Worm (Caenorhabditis elegans) whole organism, L3 larva: Measurements from ENCODE around the gene hlh-4.

Experiments
- R02D3.7 ChIP-seq: fragments of 150-350 bp; optimal IDR thresholded peaks from 2 replicates; lab custom pipeline; 2014; ENCODE audit warnings: missing biosample characterization, missing genetic modification characterization
- ZK546.5 ChIP-seq: sonication (generic microtip); optimal IDR thresholded peaks from 2 replicates; lab custom pipeline; 2017; ENCODE audit warnings: missing biosample characterization, missing genetic modification characterization
- aly-2 ChIP-seq: fragments of 150-350 bp; optimal IDR thresholded peaks from 2 replicates; lab custom pipeline; 2014; ENCODE audit warnings: missing biosample characterization, missing genetic modification characterization
- ama-1 ChIP-seq: fragments of 150-350 bp; optimal IDR thresholded peaks from 2 replicates; lab custom pipeline; 2018
- ceh-16 ChIP-seq: sonication (generic microtip); optimal IDR thresholded peaks from 2 replicates; lab custom pipeline; 2017; ENCODE audit warnings: missing biosample characterization, missing genetic modification characterization
- ceh-28 ChIP-seq: fragments of 150-350 bp; optimal IDR thresholded peaks from 2 replicates; lab custom pipeline; 2014; ENCODE audit warnings: missing biosample characterization, missing genetic modification reagents, missing genetic modification characterization
- ceh-9 ChIP-seq: sonication (generic microtip); optimal IDR thresholded peaks from 2 replicates; lab custom pipeline; 2018; ENCODE audit warnings: missing biosample characterization, missing genetic modification characterization
- daf-12 ChIP-seq: fragments of 150-350 bp; optimal IDR thresholded peaks from 2 replicates; lab custom pipeline; 2014; ENCODE audit warnings: missing biosample characterization, missing genetic modification reagents, missing genetic modification characterization
- egl-27 ChIP-seq: sonication (generic microtip); optimal IDR thresholded peaks from 4 replicates; lab custom pipeline; 2017; ENCODE audit warnings: missing biosample characterization, missing genetic modification reagents, missing genetic modification characterization
- egl-5 ChIP-seq: fragments of 150-350 bp; optimal IDR thresholded peaks from 2 replicates; lab custom pipeline; 2017; ENCODE audit warnings: missing biosample characterization, missing genetic modification reagents, missing genetic modification characterization, inconsistent platforms
- elt-2 ChIP-seq: sonication (generic microtip); optimal IDR thresholded peaks from 2 replicates; lab custom pipeline; 2016; ENCODE audit warnings: missing genetic modification reagents, mild to moderate bottlenecking, missing genetic modification characterization, missing compliant biosample characterization
- elt-3 ChIP-seq, 3 experiments: fragments of 150-350 bp in 1 of 3; sonication (generic microtip) in 2 of 3; optimal IDR thresholded peaks; 2 replicates in 2 of 3; 4 replicates in 1 of 3; lab custom pipeline; 2014 to 2017; ENCODE audit warnings: missing biosample characterization in 3 of 3, missing genetic modification characterization in 3 of 3
- eor-1 ChIP-seq, 2 experiments: fragments of 150-350 bp; optimal IDR thresholded peaks; 2 replicates each; lab custom pipeline; 2014 to 2018; ENCODE audit warnings: missing biosample characterization in 2 of 2, missing genetic modification characterization in 2 of 2
- fkh-10 ChIP-seq: sonication (generic microtip); optimal IDR thresholded peaks from 2 replicates; lab custom pipeline; 2017; ENCODE audit warnings: missing biosample characterization, missing genetic modification reagents, missing genetic modification characterization
- fkh-2 ChIP-seq: fragments of 150-350 bp; optimal IDR thresholded peaks from 2 replicates; lab custom pipeline; 2014; ENCODE audit warnings: missing biosample characterization, missing genetic modification reagents, missing genetic modification characterization
- fos-1 ChIP-seq: fragments of 150-350 bp; optimal IDR thresholded peaks from 2 replicates; lab custom pipeline; 2014; ENCODE audit warnings: missing biosample characterization, missing genetic modification characterization
- hmg-11 ChIP-seq: sonication (generic microtip); optimal IDR thresholded peaks from 2 replicates; lab custom pipeline; 2016; ENCODE audit warnings: missing genetic modification characterization, missing compliant biosample characterization
- jun-1 ChIP-seq: fragments of 150-350 bp; optimal IDR thresholded peaks from 2 replicates; lab custom pipeline; 2014; ENCODE audit warnings: missing biosample characterization, missing genetic modification reagents, missing genetic modification characterization
- lin-15B ChIP-seq: fragments of 150-350 bp; optimal IDR thresholded peaks from 2 replicates; lab custom pipeline; 2014; ENCODE audit warnings: missing biosample characterization, missing genetic modification characterization
- lsy-12 ChIP-seq: sonication (generic microtip); optimal IDR thresholded peaks from 2 replicates; lab custom pipeline; 2016; ENCODE audit warnings: mild to moderate bottlenecking, missing genetic modification characterization, missing compliant biosample characterization
- mdl-1 ChIP-seq: fragments of 150-350 bp; optimal IDR thresholded peaks from 2 replicates; lab custom pipeline; 2014; ENCODE audit warnings: missing biosample characterization, missing genetic modification characterization
- mml-1 ChIP-seq: fragments of 150-350 bp; sonication (generic microtip); optimal IDR thresholded peaks from 3 replicates; lab custom pipeline; 2014; ENCODE audit warnings: missing biosample characterization, missing genetic modification characterization
- nfya-1 ChIP-seq: sonication (generic microtip); optimal IDR thresholded peaks from 2 replicates; lab custom pipeline; 2017; ENCODE audit warnings: missing genetic modification characterization, mild to moderate bottlenecking, missing compliant biosample characterization, antibody characterized with exemption, moderate library complexity; ENCODE audit not compliant: insufficient read depth
- nhr-11 ChIP-seq: fragments of 150-350 bp; optimal IDR thresholded peaks from 2 replicates; lab custom pipeline; 2014; ENCODE audit warnings: missing biosample characterization, missing genetic modification characterization
- nhr-23 ChIP-seq: fragments of 150-350 bp; optimal IDR thresholded peaks from 2 replicates; lab custom pipeline; 2014; ENCODE audit warnings: missing biosample characterization, missing genetic modification reagents, missing genetic modification characterization
- nhr-25 ChIP-seq: sonication (generic microtip); optimal IDR thresholded peaks from 2 replicates; lab custom pipeline; 2017; ENCODE audit warnings: missing biosample characterization, missing genetic modification characterization
- nhr-28 ChIP-seq: fragments of 150-350 bp; optimal IDR thresholded peaks from 2 replicates; lab custom pipeline; 2014; ENCODE audit warnings: missing biosample characterization, missing genetic modification characterization
- nhr-43 ChIP-seq: sonication (generic microtip); optimal IDR thresholded peaks from 2 replicates; lab custom pipeline; 2016; ENCODE audit warnings: mild to moderate bottlenecking, missing genetic modification characterization, missing compliant biosample characterization; ENCODE audit not compliant: poor library complexity, severe bottlenecking
- nhr-67 ChIP-seq: fragments of 150-350 bp; optimal IDR thresholded peaks from 2 replicates; lab custom pipeline; 2014; ENCODE audit warnings: missing biosample characterization, missing genetic modification characterization
- nhr-76 ChIP-seq: fragments of 150-350 bp; sonication (generic microtip); optimal IDR thresholded peaks from 5 replicates; lab custom pipeline; 2014; ENCODE audit warnings: missing biosample characterization, missing genetic modification characterization
- nhr-77 ChIP-seq: fragments of 150-350 bp; optimal IDR thresholded peaks from 2 replicates; lab custom pipeline; 2014; ENCODE audit warnings: missing biosample characterization, missing genetic modification characterization
- pha-4 ChIP-seq: fragments of 150-350 bp; optimal IDR thresholded peaks from 2 replicates; lab custom pipeline; 2014; ENCODE audit warnings: missing biosample characterization, missing genetic modification reagents, missing genetic modification characterization
- pqm-1 ChIP-seq: fragments of 150-350 bp; optimal IDR thresholded peaks from 2 replicates; lab custom pipeline; 2017; ENCODE audit warnings: missing biosample characterization, missing genetic modification characterization, inconsistent platforms
- sea-2 ChIP-seq: fragments of 150-350 bp; sonication (generic microtip); optimal IDR thresholded peaks from 4 replicates; lab custom pipeline; 2014; ENCODE audit warnings: missing biosample characterization, missing genetic modification reagents, missing genetic modification characterization
- skn-1 ChIP-seq: fragments of 150-350 bp; optimal IDR thresholded peaks from 2 replicates; lab custom pipeline; 2014; ENCODE audit warnings: missing biosample characterization, missing genetic modification characterization
- snpc-4 ChIP-seq: fragments of 150-350 bp; optimal IDR thresholded peaks from 2 replicates; lab custom pipeline; 2014; ENCODE audit warnings: missing biosample characterization, missing genetic modification characterization
- tbx-2 ChIP-seq: sonication (generic microtip); optimal IDR thresholded peaks from 2 replicates; lab custom pipeline; 2016; ENCODE audit warnings: mild to moderate bottlenecking, missing genetic modification characterization, missing compliant biosample characterization
- unc-39 ChIP-seq: sonication (generic microtip); optimal IDR thresholded peaks from 4 replicates; lab custom pipeline; 2017; ENCODE audit warnings: missing biosample characterization, missing genetic modification characterization
- unc-62 ChIP-seq: fragments of 150-350 bp; sonication (generic microtip); optimal IDR thresholded peaks from 4 replicates; lab custom pipeline; 2014; ENCODE audit warnings: missing biosample characterization, missing genetic modification reagents, missing genetic modification characterization
- zag-1 ChIP-seq: fragments of 150-350 bp; optimal IDR thresholded peaks from 2 replicates; lab custom pipeline; 2014; ENCODE audit warnings: missing biosample characterization, missing genetic modification characterization
- ztf-11 ChIP-seq: fragments of 150-350 bp; optimal IDR thresholded peaks from 2 replicates; lab custom pipeline; 2014; ENCODE audit warnings: missing biosample characterization, missing genetic modification characterization
- ztf-4 ChIP-seq: fragments of 150-350 bp; optimal IDR thresholded peaks from 2 replicates; lab custom pipeline; 2014; ENCODE audit warnings: missing biosample characterization, missing genetic modification characterization

Gene hlh-4

DNA sequence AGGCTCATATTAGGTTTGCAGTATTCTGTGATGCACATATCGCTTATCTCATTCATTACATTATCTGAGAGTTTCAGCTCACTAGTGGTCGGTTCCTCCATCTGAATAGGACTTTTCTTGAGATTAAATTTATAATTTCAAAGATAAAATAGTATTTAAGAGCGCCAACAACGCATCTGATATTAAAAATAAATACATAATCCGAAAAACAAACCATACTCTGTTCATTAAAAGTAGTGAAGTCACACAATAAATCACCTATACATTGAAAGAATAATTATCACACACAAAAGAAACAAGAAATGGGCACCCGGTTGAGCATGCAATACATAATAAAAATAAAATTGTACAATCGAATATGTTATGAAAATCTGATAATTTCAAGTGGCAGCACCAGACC lies 18.6 kb upstream of the hlh-4 start, which contains the start of gene vps-53:
Gene vps-53, minus strand, starts transcription at position 101 of the 400 bp plus-strand sequence.
- no peak for TF ChIP-seq hmg-11 (tag; lab: Kevin White, UChicago)
- no peak for TF ChIP-seq tbx-2 (tag; lab: Kevin White, UChicago)
- no peak for TF ChIP-seq sea-2 (GFP tag; lab: Kevin White, UChicago)
- no peak for TF ChIP-seq eor-1 (tag; optimal IDR thresholded peaks at IDR 0.05; lab: Kevin White, UChicago)
- no peak for TF ChIP-seq aly-2
- no peak for TF ChIP-seq unc-62
- no peak for TF ChIP-seq snpc-4 (tag; lab: Kevin White, UChicago)
- no peak for TF ChIP-seq egl-27 (tag; lab: Kevin White, UChicago)
- TF ChIP-seq nhr-11 (tag; lab: Kevin White, UChicago): no peak
- no peak for TF ChIP-seq ZK546.5 (tag; lab: Kevin White, UChicago)
- no peak for TF ChIP-seq nhr-25
- TF ChIP-seq nhr-77: no peak

DNA sequence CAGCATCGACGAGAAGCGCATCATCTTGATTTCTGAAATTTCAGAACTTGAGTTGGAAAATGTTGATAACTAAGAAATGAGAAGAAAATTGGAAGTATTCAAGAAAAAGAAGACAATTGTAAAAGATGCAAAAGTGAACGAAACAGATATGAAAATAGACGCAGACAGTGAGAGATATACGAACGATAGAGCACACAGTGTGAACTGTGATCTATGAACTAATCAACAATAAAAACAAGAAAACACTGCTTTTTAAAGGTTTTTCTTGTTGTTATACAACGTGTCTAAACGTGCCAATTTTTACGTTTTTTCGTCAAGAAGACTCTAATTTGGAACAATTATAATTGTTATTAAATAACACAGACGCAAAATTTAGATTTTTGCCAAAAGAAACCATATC lies 14.0 kb upstream of the hlh-4 start, which contains the start of gene ech-6:
Gene ech-6, minus strand, starts transcription at position 32 of the 400 bp plus-strand sequence.
- TF ChIP-seq nfya-1 (tag; lab: Kevin White, UChicago) (peak; percentile 20), pqm-1 (tag; lab: Kevin White, UChicago) (peak; percentile 35), nhr-43 (tag; lab: Kevin White, UChicago) (peak; percentile 70), unc-62 (no peak), sea-2 (GFP tag; lab: Kevin White, UChicago) (no peak), nhr-25 (no peak), ztf-4 (no peak), pha-4 (tag; lab: Kevin White, UChicago) (peak; percentile 65), snpc-4 (tag; lab: Kevin White, UChicago) (no peak), ZK546.5 (tag; lab: Kevin White, UChicago) (no peak), lsy-12 (peak; percentile 4), fos-1 (tag; lab: Kevin White, UChicago) (no peak), nhr-28 (tag; lab: Kevin White, UChicago) (no peak), ama-1 (lab: Kevin White, UChicago) (peak; percentile 7), nhr-76 (tag; lab: Kevin White, UChicago) (no peak), ceh-9 (tag; lab: Kevin White, UChicago) (no peak), nhr-67 (tag; lab: Kevin White, UChicago) (no peak), fkh-2 (tag; lab: Kevin White, UChicago) (no peak), egl-27 (tag; lab: Kevin White, UChicago) (no peak), ztf-11 (tag; lab: Kevin White, UChicago) (no peak), elt-2 (tag; lab: Kevin White, UChicago) (peak; percentile 40), mdl-1 (tag; lab: Kevin White, UChicago) (no peak), hmg-11 (tag; lab: Kevin White, UChicago) (no peak), tbx-2 (tag; lab: Kevin White, UChicago) (no peak), zag-1 (tag; lab: Kevin White, UChicago) (no peak), aly-2 (no peak)
- TF ChIP-seq, all 47 proteins: peak for 7

DNA sequence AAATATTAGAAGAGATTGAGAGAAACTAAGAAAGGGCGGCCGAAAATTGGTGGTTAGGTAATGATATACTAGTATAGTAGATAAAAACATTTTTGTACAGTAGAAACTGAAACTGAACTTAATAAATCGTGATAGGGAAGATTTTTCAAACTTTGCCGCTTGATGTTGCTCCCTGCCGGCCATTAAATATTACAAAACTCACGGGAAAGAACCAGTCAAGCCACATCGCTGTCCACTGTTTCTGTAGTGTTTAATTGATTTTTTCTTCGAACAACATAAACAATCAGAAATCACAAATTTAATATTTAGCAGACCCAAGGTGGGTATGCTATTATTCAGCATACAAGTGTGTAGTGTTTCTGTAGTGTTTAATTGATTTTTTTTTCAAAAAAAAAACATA lies 12.2 kb upstream of the hlh-4 start, which contains the start of gene T05G5.5:
Gene T05G5.5, minus strand, starts transcription at position 359 of the 400 bp plus-strand sequence.
- no peak for TF ChIP-seq aly-2
- no peak for TF ChIP-seq pha-4 (tag; lab: Kevin White, UChicago)
- no peak for TF ChIP-seq zag-1 (tag; lab: Kevin White, UChicago)
- TF ChIP-seq egl-5 (tag; lab: Kevin White, UChicago): no peak
- no peak for TF ChIP-seq unc-62
- no peak for TF ChIP-seq unc-39 (tag; lab: Kevin White, UChicago)
- TF ChIP-seq ceh-16 (tag; lab: Kevin White, UChicago): no peak
- TF ChIP-seq nhr-43 (tag; lab: Kevin White, UChicago): peak; percentile 79
- no peak for TF ChIP-seq eor-1 (tag; optimal IDR thresholded peaks at IDR 0.05; lab: Kevin White, UChicago)
- TF ChIP-seq nhr-76 (tag; lab: Kevin White, UChicago): no peak
- TF ChIP-seq pqm-1 (tag; lab: Kevin White, UChicago): no peak
- peak; percentile 59 for TF ChIP-seq ama-1 (lab: Kevin White, UChicago)
- no peak for TF ChIP-seq nhr-77
- TF ChIP-seq lin-15B (tag; lab: Kevin White, UChicago): no peak
- no peak for TF ChIP-seq ztf-4
- TF ChIP-seq nhr-67 (tag; lab: Kevin White, UChicago): no peak
- no peak for TF ChIP-seq skn-1 (tag; lab: Kevin White, UChicago)
- peak; percentile 5 for TF ChIP-seq elt-2 (tag; lab: Kevin White, UChicago)

DNA sequence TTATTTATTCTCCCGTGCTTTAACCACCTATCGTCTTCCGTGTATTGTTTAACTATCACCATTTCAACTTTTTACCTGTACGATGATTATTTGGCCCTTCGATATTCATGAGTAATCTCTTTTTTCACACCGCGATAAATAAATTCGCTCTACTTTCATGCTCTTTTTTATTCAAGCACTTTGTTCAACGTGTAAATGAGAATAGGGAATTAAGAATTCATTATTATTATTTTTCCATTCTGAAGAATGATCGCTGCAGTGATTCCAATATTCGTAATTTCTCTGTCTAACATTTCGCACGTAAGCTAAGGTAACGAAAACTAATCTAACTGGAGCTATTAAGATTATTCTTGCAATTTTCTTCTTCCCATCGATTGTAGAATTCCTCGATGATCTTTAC lies 9.8 kb upstream of the hlh-4 start, which contains the start of gene T05G5.4:
Gene T05G5.4, plus strand, starts transcription at position 241 of the 400 bp plus-strand sequence.
- TF ChIP-seq nhr-67 (tag; lab: Kevin White, UChicago): no peak
- TF ChIP-seq mml-1 (tag; lab: Kevin White, UChicago): no peak
- no peak for TF ChIP-seq ceh-28
- no peak for TF ChIP-seq nhr-28 (tag; lab: Kevin White, UChicago)
- TF ChIP-seq R02D3.7 (tag; lab: Kevin White, UChicago): no peak
- no peak for TF ChIP-seq ama-1 (lab: Kevin White, UChicago)
- TF ChIP-seq jun-1 (tag; lab: Kevin White, UChicago): no peak
- TF ChIP-seq daf-12 (tag; lab: Kevin White, UChicago): no peak
- TF ChIP-seq eor-1 (tag; optimal IDR thresholded peaks at IDR 0.05; lab: Kevin White, UChicago): no peak
- TF ChIP-seq unc-39 (tag; lab: Kevin White, UChicago): no peak
- no peak for TF ChIP-seq unc-62
- no peak for TF ChIP-seq elt-3 (tag; optimal IDR thresholded peaks at IDR 0.05; lab: Kevin White, UChicago)
- TF ChIP-seq ZK546.5 (tag; lab: Kevin White, UChicago): no peak
- TF ChIP-seq aly-2: no peak
- TF ChIP-seq fkh-10 (GFP tag; lab: Kevin White, UChicago): no peak
- no peak for TF ChIP-seq lin-15B (tag; lab: Kevin White, UChicago)
- no peak for TF ChIP-seq nhr-43 (tag; lab: Kevin White, UChicago)
- TF ChIP-seq nhr-23 (tag; lab: Kevin White, UChicago): no peak
